Worm (Caenorhabditis elegans): Measurements from ENCODE around the gene Y37E11B.10.

Y37E11B.10 gene

DNA sequence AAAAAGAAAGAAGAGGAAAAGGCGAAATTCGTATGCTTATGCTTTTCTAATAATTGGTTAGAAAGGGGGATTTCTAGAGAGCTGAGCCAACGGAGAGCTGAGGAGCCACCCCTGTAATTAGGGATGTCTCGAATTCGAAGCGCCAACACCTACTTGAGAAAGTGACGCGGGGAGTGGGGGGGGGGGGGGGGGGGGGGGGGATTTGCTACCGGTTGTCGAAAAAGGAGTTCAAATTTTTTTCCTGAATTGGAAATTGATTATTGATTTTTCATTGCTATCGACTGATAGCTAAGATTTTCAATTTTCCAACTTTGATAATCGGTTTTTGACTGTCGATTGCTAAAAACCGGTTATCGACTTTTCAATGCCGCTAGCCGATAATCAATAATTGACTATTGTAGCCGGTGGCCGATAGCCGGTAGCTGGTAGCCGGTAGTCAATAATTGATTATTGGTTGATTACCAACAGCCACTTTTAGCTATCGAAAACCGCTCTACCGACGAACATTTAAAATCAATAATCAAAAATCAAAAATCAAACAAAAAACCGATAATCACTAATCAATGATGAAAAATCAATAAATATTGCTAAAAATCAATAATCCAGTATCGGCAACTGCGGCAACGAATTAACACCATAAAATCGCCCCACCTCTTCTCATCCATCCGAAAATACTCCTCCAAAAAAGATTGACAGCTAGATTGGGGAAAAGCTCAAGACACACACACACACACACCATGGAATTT, 22.8 kb upstream of the Y37E11B.10 start:
- no peak for TF ChIP-seq hmg-1.2 (GFP tag; IDR thresholded peaks at IDR 0.05)
- TF ChIP-seq zfh-2 (GFP tag; conservative IDR thresholded peaks at IDR 0.05), result peak; percentile 86
- peak; percentile 81; the same call in 1 of the 2 replicates for TF ChIP-seq egrh-3 (GFP tag; IDR thresholded peaks at IDR 0.05)
- no peak for TF ChIP-seq cebp-2 (GFP tag; IDR thresholded peaks at IDR 0.05)
- no peak for TF ChIP-seq repo-1 (tag; optimal IDR thresholded peaks at IDR 0.05)
- TF ChIP-seq let-607 (tag; optimal IDR thresholded peaks at IDR 0.05), result no peak
- no peak for TF ChIP-seq attf-3 (GFP tag; conservative IDR thresholded peaks at IDR 0.05)

DNA sequence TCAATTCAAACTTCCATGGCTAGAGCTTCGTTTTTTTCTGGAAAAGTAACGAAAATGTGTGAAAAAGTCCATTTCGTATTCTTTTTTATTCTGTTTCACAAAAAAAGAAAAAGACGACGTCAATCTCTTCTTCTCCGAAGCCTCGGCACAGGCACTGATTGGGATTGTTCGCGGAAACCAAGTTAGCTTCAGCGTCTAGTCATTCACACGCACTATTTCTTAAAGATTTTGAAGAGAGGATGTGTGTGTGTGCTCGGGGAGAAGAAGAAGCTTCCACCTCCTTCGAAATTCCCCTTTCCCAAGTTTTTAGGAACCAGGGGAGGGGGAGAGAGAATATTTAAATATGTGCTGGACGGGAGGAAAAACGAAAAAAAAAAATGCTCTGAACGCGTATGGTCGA, 20.2 kb upstream of the Y37E11B.10 start:
- no peak for TF ChIP-seq madf-10 (tag; optimal IDR thresholded peaks at IDR 0.05)
- no peak for TF ChIP-seq sptf-2 (GFP tag; optimal IDR thresholded peaks at IDR 0.05)
- TF ChIP-seq T26A5.8 (tag; optimal IDR thresholded peaks at IDR 0.05), result no peak
- TF ChIP-seq zim-3 (tag; optimal IDR thresholded peaks at IDR 0.05), result no peak
- TF ChIP-seq unc-62 (GFP tag; optimal IDR thresholded peaks at IDR 0.05), result no peak
- TF ChIP-seq B0336.3 (GFP tag; IDR thresholded peaks at IDR 0.05), result no peak
- no peak for TF ChIP-seq rcor-1 (GFP tag; IDR thresholded peaks at IDR 0.05)
- TF ChIP-seq unc-130 (GFP tag; optimal IDR thresholded peaks at IDR 0.05), result no peak
- no peak for TF ChIP-seq chd-7 (tag; optimal IDR thresholded peaks at IDR 0.05)
- no peak for TF ChIP-seq F57A8.1 (GFP tag; optimal IDR thresholded peaks at IDR 0.05)
- no peak for TF ChIP-seq nhr-90 (tag; optimal IDR thresholded peaks at IDR 0.05)
- TF ChIP-seq Y67H2A.10 (GFP tag; conservative IDR thresholded peaks at IDR 0.05), result no peak
- TF ChIP-seq nfyb-1 (GFP tag; IDR thresholded peaks at IDR 0.05), result no peak
- no peak for TF ChIP-seq tbx-9 (tag; optimal IDR thresholded peaks at IDR 0.05; ENCODE audit: borderline replicate concordance)
- TF ChIP-seq D2030.7 (GFP tag; IDR thresholded peaks at IDR 0.05), result no peak
- no peak for TF ChIP-seq ceh-40 (GFP tag; IDR thresholded peaks at IDR 0.05)
- TF ChIP-seq ceh-91 (GFP tag; IDR thresholded peaks at IDR 0.05), result no peak
- no peak for TF ChIP-seq lin-35 (GFP tag; optimal IDR thresholded peaks at IDR 0.05)

DNA sequence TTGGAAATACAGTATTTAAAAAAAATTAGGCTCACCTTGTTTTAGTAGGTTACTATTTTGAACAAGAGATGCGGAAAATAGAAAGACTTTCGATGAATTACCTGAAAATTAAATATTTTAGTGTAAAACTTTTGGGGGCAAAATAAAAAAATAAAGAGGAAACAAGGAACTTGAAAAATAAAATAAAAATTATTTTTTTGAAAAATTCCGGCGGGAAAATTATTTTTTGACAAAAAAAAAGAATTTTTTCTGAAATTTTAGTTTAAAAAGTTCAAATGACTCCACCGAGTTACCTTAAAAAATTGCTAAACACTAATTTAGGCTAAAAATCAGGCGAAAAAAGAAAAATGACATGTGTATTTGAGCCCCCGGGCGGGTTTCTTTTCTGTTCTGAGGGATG, 18.3 kb upstream of the Y37E11B.10 start, which contains the start of the genes cha-1 and unc-17:
Gene cha-1 (minus strand): TSS at position 101 of the 400 bp plus-strand sequence.
Gene unc-17 (minus strand): TSS at position 103 of the 400 bp plus-strand sequence.
- TF ChIP-seq ets-4 (GFP tag; optimal IDR thresholded peaks at IDR 0.05), result no peak
- no peak for TF ChIP-seq egrh-3 (GFP tag; IDR thresholded peaks at IDR 0.05)
- no peak for TF ChIP-seq B0035.1 (tag; optimal IDR thresholded peaks at IDR 0.05)
- no peak for TF ChIP-seq mel-28 (tag; optimal IDR thresholded peaks at IDR 0.05; ENCODE audit: borderline replicate concordance)
- no peak for TF ChIP-seq sdz-38 (tag; optimal IDR thresholded peaks at IDR 0.05)
- TF ChIP-seq aptf-2 (GFP tag; conservative IDR thresholded peaks at IDR 0.05), result no peak
- no peak for TF ChIP-seq madf-8 (GFP tag; conservative IDR thresholded peaks at IDR 0.05)
- no peak for TF ChIP-seq die-1 (tag; optimal IDR thresholded peaks at IDR 0.05)
- no peak for TF ChIP-seq bed-2 (GFP tag; IDR thresholded peaks at IDR 0.05)
- TF ChIP-seq nhr-27 (tag; optimal IDR thresholded peaks at IDR 0.05), result no peak
- TF ChIP-seq Y95B8A.8 (GFP tag; IDR thresholded peaks at IDR 0.05), result no peak

Data from whole organism, young adult.